Worm (Caenorhabditis elegans) whole organism, L3 larva: Measurements from ENCODE around the gene F53H2.1.

Experiments used
- R02D3.7 ChIP-seq: fragments of 150-350 bp; optimal IDR thresholded peaks from 2 replicates; lab custom pipeline; 2014; ENCODE audit warnings: missing biosample characterization, missing genetic modification characterization
- ama-1 ChIP-seq: fragments of 150-350 bp; optimal IDR thresholded peaks from 2 replicates; lab custom pipeline; 2018
- fkh-10 ChIP-seq: sonication (generic microtip); optimal IDR thresholded peaks from 2 replicates; lab custom pipeline; 2017; ENCODE audit warnings: missing biosample characterization, missing genetic modification reagents, missing genetic modification characterization
- jun-1 ChIP-seq: fragments of 150-350 bp; optimal IDR thresholded peaks from 2 replicates; lab custom pipeline; 2014; ENCODE audit warnings: missing biosample characterization, missing genetic modification reagents, missing genetic modification characterization
- mdl-1 ChIP-seq: fragments of 150-350 bp; optimal IDR thresholded peaks from 2 replicates; lab custom pipeline; 2014; ENCODE audit warnings: missing biosample characterization, missing genetic modification characterization
- nhr-11 ChIP-seq: fragments of 150-350 bp; optimal IDR thresholded peaks from 2 replicates; lab custom pipeline; 2014; ENCODE audit warnings: missing biosample characterization, missing genetic modification characterization
- nhr-237 ChIP-seq: fragments of 150-350 bp; optimal IDR thresholded peaks from 2 replicates; lab custom pipeline; 2014; ENCODE audit warnings: missing biosample characterization, missing genetic modification characterization
- nhr-67 ChIP-seq: fragments of 150-350 bp; optimal IDR thresholded peaks from 2 replicates; lab custom pipeline; 2014; ENCODE audit warnings: missing biosample characterization, missing genetic modification characterization
- nhr-76 ChIP-seq: fragments of 150-350 bp; sonication (generic microtip); optimal IDR thresholded peaks from 5 replicates; lab custom pipeline; 2014; ENCODE audit warnings: missing biosample characterization, missing genetic modification characterization
- pqm-1 ChIP-seq: fragments of 150-350 bp; optimal IDR thresholded peaks from 2 replicates; lab custom pipeline; 2017; ENCODE audit warnings: missing biosample characterization, missing genetic modification characterization, inconsistent platforms
- tbx-2 ChIP-seq: sonication (generic microtip); optimal IDR thresholded peaks from 2 replicates; lab custom pipeline; 2016; ENCODE audit warnings: mild to moderate bottlenecking, missing genetic modification characterization, missing compliant biosample characterization
- unc-39 ChIP-seq: sonication (generic microtip); optimal IDR thresholded peaks from 4 replicates; lab custom pipeline; 2017; ENCODE audit warnings: missing biosample characterization, missing genetic modification characterization
- unc-62 ChIP-seq: fragments of 150-350 bp; sonication (generic microtip); optimal IDR thresholded peaks from 4 replicates; lab custom pipeline; 2014; ENCODE audit warnings: missing biosample characterization, missing genetic modification reagents, missing genetic modification characterization
- ztf-11 ChIP-seq: fragments of 150-350 bp; optimal IDR thresholded peaks from 2 replicates; lab custom pipeline; 2014; ENCODE audit warnings: missing biosample characterization, missing genetic modification characterization

ce11 chrV:20413936-20414335 lies 26.4 kb downstream of the F53H2.1 start:
- no peak for TF ChIP-seq jun-1
- TF ChIP-seq ama-1 (lab: Kevin White, UChicago): no peak
- TF ChIP-seq nhr-76 (tag; lab: Kevin White, UChicago): no peak
- TF ChIP-seq nhr-67 (tag; lab: Kevin White, UChicago): no peak
- no peak for TF ChIP-seq unc-62 (GFP tag; lab: Kevin White, UChicago)
- TF ChIP-seq nhr-237: no peak
- no peak for TF ChIP-seq ztf-11 (tag; lab: Kevin White, UChicago)
- no peak for TF ChIP-seq fkh-10 (GFP tag; lab: Kevin White, UChicago)
- no peak for TF ChIP-seq R02D3.7
- TF ChIP-seq tbx-2 (tag; lab: Kevin White, UChicago): no peak
- no peak for TF ChIP-seq nhr-11
- TF ChIP-seq pqm-1 (tag; lab: Kevin White, UChicago): no peak
- TF ChIP-seq mdl-1: no peak
- no peak for TF ChIP-seq unc-39 (tag; lab: Kevin White, UChicago)
